Fruit fly (Drosophila melanogaster): ENCODE measurements around the gene wnd.
A peak's percentile ranks its signal among the peaks of the same experiment; 100 is the strongest.

Gene wnd

dm6 chr3L:19598369-19599148 is 37.0 kb downstream of the wnd start, which contains the start of the genes ash1 and Taf6:
Gene ash1 (minus strand): TSS chr3L:19598755.
Gene Taf6 (plus strand): TSS chr3L:19599088.
- TF ChIP-seq CG13424 (tag; optimal IDR thresholded peaks at IDR 0.05) (peak; percentile 16), Lhr (GFP tag; optimal IDR thresholded peaks at IDR 0.05) (peak; percentile 33), CG8388 (GFP tag; optimal IDR thresholded peaks at IDR 0.05) (no peak), so (GFP tag; IDR thresholded peaks at IDR 0.05) (no peak), CG34224 (GFP tag; IDR thresholded peaks at IDR 0.05; ENCODE audit: partially characterized antibody) (0 out of 3 replicates have a peak, but pooled peaks have one; percentile 39), vnd (GFP tag; IDR thresholded peaks at IDR 0.05; ENCODE audit: partially characterized antibody) (peak; percentile 70), Oaz (GFP tag; IDR thresholded peaks at IDR 0.05) (no peak), gfzf (GFP tag; optimal IDR thresholded peaks at IDR 0.05) (peak; percentile 80), CG1603 (tag; optimal IDR thresholded peaks at IDR 0.05) (no peak), ab (GFP tag; optimal IDR thresholded peaks at IDR 0.05) (no peak), MESR4 (GFP tag; optimal IDR thresholded peaks at IDR 0.05) (peak; percentile 69), inv (GFP tag; IDR thresholded peaks at IDR 0.05; ENCODE audit: partially characterized antibody) (peak; percentile 58; the same call in 1 of the 2 replicates), kay (GFP tag; optimal IDR thresholded peaks at IDR 0.05) (no peak), pb (GFP tag; optimal IDR thresholded peaks at IDR 0.05) (no peak), trem (tag; optimal IDR thresholded peaks at IDR 0.05) (peak; percentile 78), Dll (GFP tag; IDR thresholded peaks at IDR 0.05; ENCODE audit: partially characterized antibody) (peak; percentile 76), crp (GFP tag; optimal IDR thresholded peaks at IDR 0.05) (peak in 1 of 2 experiments; percentile 29), CG3847 (GFP tag; IDR thresholded peaks at IDR 0.05) (peak; percentile 29; the same call in 1 of the 2 replicates), stwl (tag; optimal IDR thresholded peaks at IDR 0.05) (peak; percentile 75), TFAM (GFP tag; optimal IDR thresholded peaks at IDR 0.05) (no peak), CG13287 (GFP tag; IDR thresholded peaks at IDR 0.05; ENCODE audit: partially characterized antibody) (peak; percentile 73), dati (GFP tag; IDR thresholded peaks at IDR 0.05) (no peak), CG6791 (GFP tag; IDR thresholded peaks at IDR 0.05; ENCODE audit: partially characterized antibody) (peak; percentile 67), Ptx1 (GFP tag; IDR thresholded peaks at IDR 0.05) (no peak), Rfx (GFP tag; IDR thresholded peaks at IDR 0.05) (peak; percentile 35; the same call in 1 of the 2 replicates), nerfin-1 (tag; optimal IDR thresholded peaks at IDR 0.05) (peak; percentile 90), Deaf1 (tag; optimal IDR thresholded peaks at IDR 0.05) (no peak), CG10267 (tag; optimal IDR thresholded peaks at IDR 0.05) (peak; percentile 57), Doc3 (GFP tag; IDR thresholded peaks at IDR 0.05; ENCODE audit: partially characterized antibody) (peak; percentile 70), Six4 (GFP tag; optimal IDR thresholded peaks at IDR 0.05) (no peak), hkb (optimal IDR thresholded peaks at IDR 0.05) (peak; percentile 13), hkb (GFP tag; IDR thresholded peaks at IDR 0.05) (no peak), Elba2 (GFP tag; optimal IDR thresholded peaks at IDR 0.05) (peak; percentile 41), Hr51 (GFP tag; optimal IDR thresholded peaks at IDR 0.05) (no peak), Ets65A (GFP tag) (peak; percentile 59), Sin3A (optimal IDR thresholded peaks at IDR 0.05) (peak; percentile 90), pros (GFP tag; optimal IDR thresholded peaks at IDR 0.05) (no peak), hb (GFP tag; IDR thresholded peaks at IDR 0.05; ENCODE audit: partially characterized antibody) (peak; percentile 72), CG4617 (GFP tag; optimal IDR thresholded peaks at IDR 0.05; ENCODE audit: borderline replicate concordance) (peak; percentile 67), ac (GFP tag; optimal IDR thresholded peaks at IDR 0.05) (no peak), knrl (GFP tag; IDR thresholded peaks at IDR 0.05; ENCODE audit: partially characterized antibody) (peak; percentile 84), prd (optimal IDR thresholded peaks at IDR 0.05) (no peak), prd (GFP tag; IDR thresholded peaks at IDR 0.05) (no peak; the same call in 2 of the 3 replicates), vvl (GFP tag; IDR thresholded peaks at IDR 0.05) (no peak), CoRest (tag; optimal IDR thresholded peaks at IDR 0.05) (peak; percentile 48), CG10147 (GFP tag; optimal IDR thresholded peaks at IDR 0.05) (peak; percentile 76), amos (GFP tag; IDR thresholded peaks at IDR 0.05; ENCODE audit: partially characterized antibody) (peak; percentile 72), mirr (GFP tag; optimal IDR thresholded peaks at IDR 0.05) (no peak)

Measured in whole organism, embryonic.